Fruit fly (Drosophila melanogaster): ENCODE measurements around the gene mtd.

mtd gene

DNA sequence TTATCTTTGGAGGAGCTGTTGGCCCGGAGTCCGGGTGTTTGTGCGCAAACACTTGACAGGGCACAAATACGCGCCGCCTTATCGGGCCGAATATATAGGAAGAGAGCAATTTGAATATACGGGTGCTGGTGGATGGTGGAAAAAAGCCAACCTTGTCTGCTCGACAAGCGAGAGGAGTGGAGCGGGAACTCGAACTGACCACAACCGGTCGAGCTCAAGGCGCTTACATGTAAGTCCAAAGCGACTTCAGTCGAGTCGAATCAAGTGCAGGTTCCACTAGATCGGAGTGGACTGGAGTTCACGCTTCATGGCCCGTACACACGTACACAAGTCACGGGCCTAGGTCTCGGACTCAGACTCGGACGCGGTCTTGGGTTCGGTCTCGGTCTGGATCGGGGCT, 34.4 kb downstream of the mtd start:
- TF ChIP-seq Sin3A (optimal IDR thresholded peaks at IDR 0.05) (no peak), h (optimal IDR thresholded peaks at IDR 0.05) (no peak), insv (optimal IDR thresholded peaks at IDR 0.05) (no peak), Myc (optimal IDR thresholded peaks at IDR 0.05) (no peak), ttk (optimal IDR thresholded peaks at IDR 0.05) (no peak)

dm6 chr3R:5315050-5315643, 35.1 kb downstream of the mtd start:
- no peak for TF ChIP-seq insv (optimal IDR thresholded peaks at IDR 0.05)
- no peak for TF ChIP-seq Sin3A (optimal IDR thresholded peaks at IDR 0.05)
- no peak for TF ChIP-seq psq (optimal IDR thresholded peaks at IDR 0.05)
- TF ChIP-seq Myc (optimal IDR thresholded peaks at IDR 0.05) = no peak
- TF ChIP-seq ttk (optimal IDR thresholded peaks at IDR 0.05) = no peak
- no peak for TF ChIP-seq h (optimal IDR thresholded peaks at IDR 0.05)

dm6 chr3R:5310250-5310649, 40.0 kb downstream of the mtd start:
- no peak for TF ChIP-seq ttk (optimal IDR thresholded peaks at IDR 0.05)
- TF ChIP-seq h (optimal IDR thresholded peaks at IDR 0.05) = no peak
- TF ChIP-seq psq (optimal IDR thresholded peaks at IDR 0.05) = no peak
- no peak for TF ChIP-seq insv (optimal IDR thresholded peaks at IDR 0.05)
- no peak for TF ChIP-seq Myc (optimal IDR thresholded peaks at IDR 0.05)
- TF ChIP-seq Sin3A (optimal IDR thresholded peaks at IDR 0.05) = no peak

DNA sequence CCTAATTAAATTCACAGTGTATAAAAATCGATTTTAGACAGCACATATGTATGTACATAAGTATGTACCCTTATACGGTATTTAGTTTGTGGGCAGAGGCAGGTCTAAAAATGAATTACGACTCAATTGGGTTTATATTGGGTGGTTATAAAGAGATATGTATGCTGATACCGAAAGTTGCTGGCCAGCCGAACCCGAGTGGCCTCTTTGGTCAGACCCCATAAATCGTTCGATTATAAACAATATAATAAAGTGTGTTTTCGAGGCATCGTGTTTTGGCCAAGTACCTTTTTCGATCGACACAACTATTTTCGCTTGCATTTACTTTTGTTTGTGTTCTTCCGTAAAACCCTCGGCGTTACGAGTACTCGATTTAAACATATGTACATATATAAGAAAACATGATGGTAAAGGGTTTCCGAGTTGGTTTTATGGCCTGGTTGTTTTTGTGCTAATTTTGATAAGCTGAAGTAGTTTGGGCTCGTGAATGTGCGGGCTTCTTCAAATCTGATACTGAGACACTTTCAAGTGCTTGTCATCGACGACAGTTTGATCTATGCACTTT, 40.9 kb downstream of the mtd start:
- TF ChIP-seq Sin3A (optimal IDR thresholded peaks at IDR 0.05) (no peak), Myc (optimal IDR thresholded peaks at IDR 0.05) (no peak), psq (optimal IDR thresholded peaks at IDR 0.05) (no peak), insv (optimal IDR thresholded peaks at IDR 0.05) (no peak), h (optimal IDR thresholded peaks at IDR 0.05) (no peak), ttk (optimal IDR thresholded peaks at IDR 0.05) (no peak)

DNA sequence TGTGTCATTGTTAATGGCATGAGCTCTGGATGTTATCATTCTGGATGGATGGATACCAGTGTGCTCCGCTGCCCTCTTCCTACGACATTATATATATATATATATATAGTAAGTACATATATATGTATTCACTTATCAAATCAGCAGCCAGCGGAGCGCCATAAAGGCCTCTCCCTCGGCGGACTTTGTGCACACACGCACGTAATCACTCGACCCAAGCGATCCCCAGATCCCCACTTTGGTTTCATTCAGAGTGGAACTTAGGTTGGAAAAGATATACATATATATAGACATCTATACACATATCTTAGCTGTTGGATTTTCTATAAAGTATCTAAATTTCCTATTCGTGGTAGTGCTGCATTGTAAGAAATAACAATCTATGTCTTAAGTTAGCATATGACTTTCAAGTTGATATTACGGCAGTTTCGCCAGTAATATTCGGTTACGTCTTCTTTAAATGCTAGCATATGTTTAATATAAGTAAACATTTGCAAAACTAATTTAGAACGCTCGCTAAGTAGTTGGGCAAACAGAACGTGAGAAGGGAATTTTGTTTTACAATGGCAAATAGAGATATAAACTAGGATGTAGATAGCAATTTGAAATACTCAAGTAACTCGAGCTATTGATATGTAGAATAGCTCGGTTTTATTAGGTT, 42.0 kb downstream of the mtd start:
- TF ChIP-seq Sin3A (optimal IDR thresholded peaks at IDR 0.05) (no peak), ttk (optimal IDR thresholded peaks at IDR 0.05) (no peak), h (optimal IDR thresholded peaks at IDR 0.05) (no peak), insv (optimal IDR thresholded peaks at IDR 0.05) (no peak), psq (optimal IDR thresholded peaks at IDR 0.05) (no peak), Myc (optimal IDR thresholded peaks at IDR 0.05) (no peak)

- TF ChIP-seq Sin3A (optimal IDR thresholded peaks at IDR 0.05) = no peak
- no peak for TF ChIP-seq Myc (optimal IDR thresholded peaks at IDR 0.05)
- no peak for TF ChIP-seq psq (optimal IDR thresholded peaks at IDR 0.05)
- TF ChIP-seq insv (optimal IDR thresholded peaks at IDR 0.05) = no peak
- TF ChIP-seq ttk (optimal IDR thresholded peaks at IDR 0.05) = no peak
- no peak for TF ChIP-seq h (optimal IDR thresholded peaks at IDR 0.05)
These were observed 44.3 kb downstream of the mtd start for dm6 chr3R:5305850-5306483.

DNA sequence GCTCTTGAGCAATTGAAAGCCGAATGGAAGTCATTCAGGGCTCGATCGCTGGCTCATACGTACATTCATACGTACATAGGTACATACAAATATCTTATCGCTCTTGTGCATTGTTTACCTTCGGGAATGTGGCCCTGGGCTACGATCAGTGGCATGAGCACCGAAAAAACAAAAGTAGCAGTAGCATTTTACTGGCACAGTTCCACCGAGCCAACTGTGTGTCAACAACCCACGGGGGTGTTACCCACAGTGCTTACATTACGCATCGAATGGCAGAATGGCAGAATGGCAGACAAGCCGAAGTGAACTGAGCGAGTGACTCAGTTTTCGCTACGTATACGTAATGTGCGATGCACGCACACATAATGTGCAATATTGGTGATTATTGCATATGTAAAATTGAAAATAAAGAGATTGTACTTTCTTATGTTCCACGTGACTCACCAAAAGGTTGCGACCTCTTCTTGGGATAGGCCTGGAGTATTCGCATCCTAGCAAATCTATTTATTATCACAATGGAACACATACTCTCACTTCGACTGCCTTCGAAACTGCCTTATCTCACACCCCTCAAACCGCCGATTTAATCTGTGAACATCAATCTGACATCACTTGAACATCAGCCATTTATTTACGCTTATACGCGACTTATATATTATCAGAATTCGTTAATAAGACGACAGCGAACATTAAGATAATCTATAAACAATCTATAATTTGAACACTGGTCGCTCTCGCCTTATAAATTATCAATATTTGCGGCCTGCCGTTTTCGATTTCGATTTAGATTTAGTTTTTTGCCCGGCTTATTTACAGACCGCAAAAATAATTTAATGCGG, 47.1 kb downstream of the mtd start:
- TF ChIP-seq h (optimal IDR thresholded peaks at IDR 0.05) (no peak), Sin3A (optimal IDR thresholded peaks at IDR 0.05) (no peak), insv (optimal IDR thresholded peaks at IDR 0.05) (no peak), ttk (optimal IDR thresholded peaks at IDR 0.05) (no peak), psq (optimal IDR thresholded peaks at IDR 0.05) (no peak), Myc (optimal IDR thresholded peaks at IDR 0.05) (no peak)

dm6 chr3R:5301905-5302304, 48.3 kb downstream of the mtd start:
- no peak for TF ChIP-seq psq (optimal IDR thresholded peaks at IDR 0.05)

dm6 chr3R:5300620-5301019, 49.6 kb downstream of the mtd start:
- no peak for TF ChIP-seq Sin3A (optimal IDR thresholded peaks at IDR 0.05)

DNA sequence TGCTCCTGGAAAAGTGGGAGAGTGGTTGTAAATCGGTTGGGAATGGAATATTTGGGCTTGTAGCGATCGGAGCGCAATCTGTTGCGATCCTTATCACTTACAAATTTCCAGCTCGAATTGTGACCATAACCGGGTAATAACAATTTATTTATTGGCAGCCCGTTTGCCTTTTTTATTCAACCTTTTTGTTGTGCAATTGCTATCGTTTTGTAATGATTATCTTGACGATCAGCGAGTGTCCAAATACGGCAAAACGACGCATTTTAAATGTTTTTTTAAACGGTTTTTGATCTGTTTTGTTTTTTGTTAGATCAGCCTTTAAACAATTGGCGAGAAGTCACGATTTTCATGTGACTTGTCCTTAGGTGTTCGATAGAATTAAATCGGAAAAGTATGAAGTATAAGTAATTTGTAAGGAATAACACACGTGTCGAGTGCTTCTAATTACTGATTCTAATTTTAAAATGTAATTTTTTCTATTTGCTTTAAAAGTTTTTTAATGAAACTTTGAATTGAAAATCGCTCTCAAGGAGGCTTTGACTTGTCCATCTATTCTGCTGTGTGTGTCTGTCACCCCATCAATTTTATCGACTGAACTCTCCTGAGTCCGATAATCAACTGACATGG, 50.6 kb downstream of the mtd start, which contains the start of gene Tim17b1:
Gene Tim17b1, plus strand, starts transcription at position 577 of the 627 bp plus-strand sequence.
- TF ChIP-seq ttk (optimal IDR thresholded peaks at IDR 0.05) (no peak), insv (optimal IDR thresholded peaks at IDR 0.05) (no peak), psq (optimal IDR thresholded peaks at IDR 0.05) (no peak), h (optimal IDR thresholded peaks at IDR 0.05) (no peak), Myc (optimal IDR thresholded peaks at IDR 0.05) (no peak)

- TF ChIP-seq psq (optimal IDR thresholded peaks at IDR 0.05) = no peak
- no peak for TF ChIP-seq h (optimal IDR thresholded peaks at IDR 0.05)
- TF ChIP-seq insv (optimal IDR thresholded peaks at IDR 0.05) = no peak
- TF ChIP-seq Myc (optimal IDR thresholded peaks at IDR 0.05) = no peak
- no peak for TF ChIP-seq ttk (optimal IDR thresholded peaks at IDR 0.05)
- TF ChIP-seq Sin3A (optimal IDR thresholded peaks at IDR 0.05) = no peak
These were observed 51.5 kb downstream of the mtd start for dm6 chr3R:5298599-5299307.

Data from Kc167 (cell line).